Worm (Caenorhabditis elegans): ENCODE results near the gene F53C11.5.
A peak's percentile ranks its signal among the peaks of the same experiment; 100 is the strongest.

ce11 chrV:13757349-13757748, 30.0 kb upstream of the F53C11.5 start:
- TF ChIP-seq F10B5.3 (tag; optimal IDR thresholded peaks at IDR 0.05) (no peak), egl-27 (tag; optimal IDR thresholded peaks at IDR 0.05) (no peak), R02D3.7 (tag; optimal IDR thresholded peaks at IDR 0.05) (no peak), unc-130 (GFP tag; optimal IDR thresholded peaks at IDR 0.05) (no peak), lin-15B (tag; optimal IDR thresholded peaks at IDR 0.05) (no peak), dve-1 (tag; optimal IDR thresholded peaks at IDR 0.05; ENCODE audit: insufficient read depth) (peak; percentile 64), F37D6.2 (tag; optimal IDR thresholded peaks at IDR 0.05) (no peak), mxl-2 (GFP tag; conservative IDR thresholded peaks at IDR 0.05) (no peak)
